Fruit fly (Drosophila melanogaster): ENCODE results near the gene tos.

tos gene

DNA sequence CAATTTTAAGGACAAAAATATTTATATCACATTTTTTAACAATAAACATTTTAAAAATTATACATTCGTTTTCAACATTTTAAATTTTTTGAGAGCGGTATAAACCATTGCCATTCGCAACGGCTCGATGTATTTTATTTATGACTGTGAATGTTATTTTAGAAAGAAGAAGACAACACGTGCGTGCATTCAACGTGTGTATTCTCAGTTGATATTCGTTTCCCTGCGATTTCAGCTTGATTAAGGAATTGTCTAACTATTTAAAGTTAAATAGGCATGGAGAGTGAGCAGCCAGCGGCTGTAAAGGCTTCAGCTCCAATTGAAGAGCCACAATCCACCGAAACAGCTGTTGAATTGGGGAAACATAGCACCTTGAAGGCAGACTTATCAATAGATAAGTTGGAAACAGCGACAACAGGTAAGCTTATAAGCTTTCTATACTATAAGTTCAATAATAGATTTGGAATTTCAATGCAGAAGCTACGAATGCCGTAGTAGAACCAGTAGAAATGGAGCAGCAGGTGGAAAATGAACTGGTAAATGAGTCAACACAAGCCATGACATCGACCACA is 16.8 kb upstream of the tos start, which contains the start of gene CG10341:
TSS of gene CG10341 (plus strand) at position 156 of the 572 bp plus-strand sequence.
- TF ChIP-seq h (GFP tag; optimal IDR thresholded peaks at IDR 0.05) (peak; percentile 3), Vsx2 (GFP tag; optimal IDR thresholded peaks at IDR 0.05; ENCODE audit: partially characterized antibody) (no peak), sage (GFP tag; optimal IDR thresholded peaks at IDR 0.05) (peak; percentile 3), Myc (optimal IDR thresholded peaks at IDR 0.05) (peak; percentile 36), Sp1 (GFP tag; optimal IDR thresholded peaks at IDR 0.05) (no peak)

DNA sequence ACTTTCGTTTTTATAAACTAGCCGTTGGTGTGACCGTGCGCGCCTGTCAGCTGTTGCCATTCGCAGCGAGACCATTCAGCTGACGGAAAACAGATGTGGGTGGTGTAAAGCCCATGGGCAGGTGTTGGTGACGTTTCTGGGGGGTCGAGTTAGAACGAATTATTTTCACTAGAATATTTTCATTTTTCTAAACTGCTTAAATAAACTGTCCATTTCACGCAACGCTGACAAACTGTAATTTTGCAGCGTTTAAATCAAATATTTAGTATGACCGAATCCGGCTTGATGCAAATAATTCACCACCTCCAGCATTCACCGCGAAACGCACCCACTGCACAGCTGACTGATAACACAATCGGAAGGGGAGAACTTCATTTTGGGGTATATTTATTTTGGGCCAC is 13.5 kb upstream of the tos start, which contains the start of the genes CG10383 and CG10338:
TSS of gene CG10383 (minus strand) at position 199 of the 401 bp plus-strand sequence.
TSS of gene CG10338 (plus strand) at position 261 of the 401 bp plus-strand sequence.
- no peak for TF ChIP-seq Dfd (GFP tag; optimal IDR thresholded peaks at IDR 0.05)
- TF ChIP-seq HLH106 (tag; optimal IDR thresholded peaks at IDR 0.05): peak; percentile 84
- no peak for TF ChIP-seq Abd-B (GFP tag; optimal IDR thresholded peaks at IDR 0.05)
- peak; percentile 94 for TF ChIP-seq Hnf4 (GFP tag; optimal IDR thresholded peaks at IDR 0.05)
- no peak for TF ChIP-seq Vsx2 (GFP tag; optimal IDR thresholded peaks at IDR 0.05; ENCODE audit: partially characterized antibody)
- TF ChIP-seq GATAd (GFP tag; optimal IDR thresholded peaks at IDR 0.05): peak; percentile 90
- TF ChIP-seq br (GFP tag; optimal IDR thresholded peaks at IDR 0.05): peak; percentile 88
- peak; percentile 63 for TF ChIP-seq CG9705 (GFP tag; optimal IDR thresholded peaks at IDR 0.05)
- peak; percentile 76 for TF ChIP-seq CG32264 (GFP tag; optimal IDR thresholded peaks at IDR 0.05)
- TF ChIP-seq dsf (GFP tag; optimal IDR thresholded peaks at IDR 0.05; ENCODE audit: borderline replicate concordance): no peak
- TF ChIP-seq Hr83 (GFP tag; optimal IDR thresholded peaks at IDR 0.05; ENCODE audit: poor library complexity, severe bottlenecking): peak; percentile 92
- peak; percentile 91 for TF ChIP-seq ey (GFP tag; optimal IDR thresholded peaks at IDR 0.05)
- peak; percentile 70 for TF ChIP-seq Mio (GFP tag; optimal IDR thresholded peaks at IDR 0.05)
- TF ChIP-seq brk (GFP tag; optimal IDR thresholded peaks at IDR 0.05): no peak
- TF ChIP-seq fru (GFP tag; optimal IDR thresholded peaks at IDR 0.05): peak; percentile 90
- peak; percentile 65 for TF ChIP-seq jim (GFP tag; optimal IDR thresholded peaks at IDR 0.05)
- TF ChIP-seq Rel (GFP tag; optimal IDR thresholded peaks at IDR 0.05): no peak
- peak; percentile 75 for TF ChIP-seq Rel (tag; optimal IDR thresholded peaks at IDR 0.05)
- TF ChIP-seq tai (GFP tag; optimal IDR thresholded peaks at IDR 0.05): no peak
- TF ChIP-seq h (GFP tag; optimal IDR thresholded peaks at IDR 0.05): peak; percentile 93
- peak; percentile 69 for TF ChIP-seq sage (GFP tag; optimal IDR thresholded peaks at IDR 0.05)
- TF ChIP-seq Sp1 (GFP tag; optimal IDR thresholded peaks at IDR 0.05): peak; percentile 79
- TF ChIP-seq psq (GFP tag; optimal IDR thresholded peaks at IDR 0.05): peak; percentile 82
- TF ChIP-seq pan (optimal IDR thresholded peaks at IDR 0.05): no peak
- TF ChIP-seq Myc (optimal IDR thresholded peaks at IDR 0.05): peak; percentile 81
- peak; percentile 87 for TF ChIP-seq OdsH (GFP tag; optimal IDR thresholded peaks at IDR 0.05)
- TF ChIP-seq rgr (GFP tag; optimal IDR thresholded peaks at IDR 0.05): peak; percentile 93
- no peak for TF ChIP-seq Hr78 (GFP tag; optimal IDR thresholded peaks at IDR 0.05)
- no peak for TF ChIP-seq Dif (GFP tag; optimal IDR thresholded peaks at IDR 0.05; ENCODE audit: partially characterized antibody)
- peak; percentile 72 for TF ChIP-seq dmrt93B (GFP tag; optimal IDR thresholded peaks at IDR 0.05)
- peak; percentile 71 for TF ChIP-seq sv (GFP tag; optimal IDR thresholded peaks at IDR 0.05)
- TF ChIP-seq CrebA (GFP tag; optimal IDR thresholded peaks at IDR 0.05; ENCODE audit: borderline replicate concordance): no peak
- TF ChIP-seq usp (GFP tag; optimal IDR thresholded peaks at IDR 0.05): no peak
- peak; percentile 72 for TF ChIP-seq woc (GFP tag; optimal IDR thresholded peaks at IDR 0.05)
- no peak for TF ChIP-seq N (GFP tag; optimal IDR thresholded peaks at IDR 0.05)
- peak; percentile 92 for TF ChIP-seq Jra (GFP tag; optimal IDR thresholded peaks at IDR 0.05)
- no peak for TF ChIP-seq dl (GFP tag; optimal IDR thresholded peaks at IDR 0.05; ENCODE audit: insufficient read depth in 1 of 2, partially characterized antibody in 2 of 2)
- TF ChIP-seq lola (GFP tag; optimal IDR thresholded peaks at IDR 0.05): peak; percentile 58
- peak in 1 of 2 experiments; percentile 95 for TF ChIP-seq foxo (GFP tag; optimal IDR thresholded peaks at IDR 0.05)

All from whole organism, wandering third instar larva.